Fruit fly (Drosophila melanogaster) Kc167 (cell line): ENCODE measurements around the gene CG1578.

Source experiments
- Myc ChIP-seq: fragments of >200 bp; optimal IDR thresholded peaks from 2 replicates; lab custom pipeline; 2017; ENCODE audit warnings: missing external identifiers
- Sin3A ChIP-seq: fragments of >200 bp; optimal IDR thresholded peaks from 2 replicates; lab custom pipeline; 2018; ENCODE audit warnings: missing external identifiers
- insv ChIP-seq: fragments of >200 bp; optimal IDR thresholded peaks from 3 replicates; lab custom pipeline; 2018; ENCODE audit warnings: missing external identifiers
- psq ChIP-seq: fragments of >200 bp; optimal IDR thresholded peaks from 2 replicates; lab custom pipeline; 2017; ENCODE audit warnings: missing external identifiers
- ttk ChIP-seq: sonication (Bioruptor generic); optimal IDR thresholded peaks from 2 replicates; lab custom pipeline; 2017; ENCODE audit warnings: missing external identifiers

- TF ChIP-seq Myc (lab: Kevin White, UChicago) = no peak
- TF ChIP-seq Sin3A (lab: Kevin White, UChicago) = no peak
- no peak for TF ChIP-seq ttk (lab: Kevin White, UChicago)
- TF ChIP-seq insv (lab: Kevin White, UChicago) = no peak
- TF ChIP-seq psq = no peak
Measured at dm6 chrX:11769435-11769834, 46.9 kb downstream of the CG1578 start.
